Worm (Caenorhabditis elegans) whole organism, L4/young adult: Measurements from ENCODE around the gene mob-4.

Experiments used
- dao-5 ChIP-seq: sonication (generic microtip); optimal IDR thresholded peaks from 2 replicates; lab custom pipeline; 2016; ENCODE audit warnings: missing genotype, missing genetic modification characterization, moderate library complexity, missing compliant biosample characterization
- him-1 ChIP-seq: sonication (generic microtip); optimal IDR thresholded peaks from 2 replicates; lab custom pipeline; 2016; ENCODE audit warnings: missing genotype, missing genetic modification reagents, missing genetic modification characterization, missing compliant biosample characterization

- TF ChIP-seq him-1: no peak
- no peak for TF ChIP-seq dao-5 (tag; lab: Kevin White, UChicago)
Measured at ce11 chrIII:8182573-8182972, 42.3 kb upstream of the mob-4 start.
